Fruit fly (Drosophila melanogaster) whole organism, pupa: ENCODE measurements around the gene Deaf1.

Experiments
- CG10348 ChIP-seq: fragments of 200-800 bp; sonication (Bioruptor generic); IDR thresholded peaks from 2 replicates; pipeline ENCODE4 v1.3.6; 2022; ENCODE audit warnings: missing biosample characterization, missing genetic modification characterization
- CG13204 ChIP-seq: fragments of 200-800 bp; sonication (Bioruptor generic); optimal IDR thresholded peaks from 2 replicates; lab custom pipeline; 2018; ENCODE audit warnings: missing biosample characterization, mild to moderate bottlenecking, missing genetic modification characterization, moderate library complexity
- CG8159 ChIP-seq: fragments of 200-800 bp; sonication (Bioruptor generic); optimal IDR thresholded peaks from 3 replicates; lab custom pipeline; 2018; ENCODE audit warnings: missing biosample characterization, mild to moderate bottlenecking, missing genetic modification characterization, moderate library complexity
- CG8301 ChIP-seq: fragments of 200-800 bp; sonication (Bioruptor generic); optimal IDR thresholded peaks from 2 replicates; lab custom pipeline; 2018; ENCODE audit warnings: missing biosample characterization, mild to moderate bottlenecking, missing genetic modification characterization
- CG9948 ChIP-seq: fragments of 200-800 bp; sonication (Bioruptor generic); optimal IDR thresholded peaks from 2 replicates; lab custom pipeline; 2018; ENCODE audit warnings: missing biosample characterization, mild to moderate bottlenecking, missing genetic modification characterization, moderate library complexity
- EcR ChIP-seq: fragments of 200-800 bp; sonication (Bioruptor generic); optimal IDR thresholded peaks from 3 replicates; lab custom pipeline; 2019; ENCODE audit warnings: missing biosample characterization, missing genetic modification characterization, mild to moderate bottlenecking, moderate library complexity, missing genetic modification reagents
- Pif1A ChIP-seq: fragments of 200-800 bp; sonication (Bioruptor generic); optimal IDR thresholded peaks from 3 replicates; lab custom pipeline; 2016; ENCODE audit warnings: missing biosample characterization, missing genetic modification characterization

- TF ChIP-seq EcR (GFP tag; lab: Kevin White, UChicago) (no peak), CG10348 (GFP tag; lab: Robert Waterston, UW) (no peak), CG8301 (tag; lab: Kevin White, UChicago) (no peak), CG9948 (tag; lab: Kevin White, UChicago) (no peak), Pif1A (GFP tag; lab: Kevin White, UChicago) (no peak), CG13204 (GFP tag; lab: Kevin White, UChicago) (no peak), CG8159 (tag; lab: Kevin White, UChicago) (no peak)
Measured at dm6 chr3L:19836375-19836937, 18.5 kb downstream of the Deaf1 start, which contains the start of gene kto.
